Worm (Caenorhabditis elegans) whole organism, L1 larva: ENCODE data around the gene C03F11.4.

Experiments used
- C04F5.9 ChIP-seq: sonication (generic microtip); optimal IDR thresholded peaks from 2 replicates; lab custom pipeline; 2016; ENCODE audit warnings: missing genetic modification characterization, missing compliant biosample characterization
- egl-27 ChIP-seq, 2 experiments: fragments of 150-350 bp in 1 of 2; sonication (generic microtip); optimal IDR thresholded peaks; 3 replicates each; lab custom pipeline; 2017 to 2018; ENCODE audit warnings: missing biosample characterization in 2 of 2, missing genetic modification characterization in 2 of 2, missing genetic modification reagents in 2 of 2
- elt-3 ChIP-seq, 6 experiments: fragments of 150-350 bp in 1 of 6; sonication (generic microtip); optimal IDR thresholded peaks; 2 replicates each; lab custom pipeline; 2017 to 2018; ENCODE audit warnings: missing biosample characterization in 6 of 6, missing genetic modification characterization in 6 of 6, inconsistent platforms in 1 of 6
- fkh-8 ChIP-seq: sonication (generic microtip); optimal IDR thresholded peaks from 2 replicates; lab custom pipeline; 2016; ENCODE audit warnings: mild to moderate bottlenecking, missing genetic modification characterization, missing compliant biosample characterization
- irx-1 ChIP-seq: sonication (generic microtip); optimal IDR thresholded peaks from 2 replicates; lab custom pipeline; 2016; ENCODE audit warnings: missing genetic modification characterization, missing compliant biosample characterization
- lin-35 ChIP-seq, 2 experiments: fragments of 150-350 bp; optimal IDR thresholded peaks; 2 replicates each; lab custom pipeline; 2014; ENCODE audit warnings: missing biosample characterization in 2 of 2, missing genetic modification characterization in 2 of 2, missing genetic modification reagents in 2 of 2
- nhr-12 ChIP-seq: sonication (generic microtip); optimal IDR thresholded peaks from 2 replicates; lab custom pipeline; 2017; ENCODE audit warnings: missing biosample characterization, missing genetic modification characterization
- nhr-77 ChIP-seq: fragments of 150-350 bp; optimal IDR thresholded peaks from 2 replicates; lab custom pipeline; 2014; ENCODE audit warnings: missing biosample characterization, missing genetic modification characterization
- swsn-7 ChIP-seq: sonication (generic microtip); optimal IDR thresholded peaks from 2 replicates; lab custom pipeline; 2016; ENCODE audit warnings: missing genetic modification characterization, missing compliant biosample characterization
- ztf-4 ChIP-seq: fragments of 150-350 bp; optimal IDR thresholded peaks from 2 replicates; lab custom pipeline; 2014; ENCODE audit warnings: missing biosample characterization, missing genetic modification characterization

ce11 chrX:5386558-5386957 lies 19.7 kb downstream of the C03F11.4 start, which contains the start of gene kcnl-3:
- no peak for TF ChIP-seq nhr-77 (tag; lab: Kevin White, UChicago)
- no peak for TF ChIP-seq nhr-12 (tag; lab: Kevin White, UChicago)
- no peak for TF ChIP-seq lin-35 (GFP tag; optimal IDR thresholded peaks at IDR 0.05; lab: Kevin White, UChicago)
- TF ChIP-seq egl-27 (tag; optimal IDR thresholded peaks at IDR 0.05; lab: Kevin White, UChicago) = no peak
- TF ChIP-seq irx-1 = no peak
- TF ChIP-seq swsn-7 (tag; lab: Kevin White, UChicago) = no peak
- no peak for TF ChIP-seq elt-3 (tag; optimal IDR thresholded peaks at IDR 0.05; lab: Kevin White, UChicago)
- no peak for TF ChIP-seq ztf-4 (tag; lab: Kevin White, UChicago)
- TF ChIP-seq fkh-8 (tag; lab: Kevin White, UChicago) = no peak
- TF ChIP-seq C04F5.9 (tag; lab: Kevin White, UChicago) = no peak
